Fruit fly (Drosophila melanogaster): Measurements from ENCODE around the gene CG15005.

CG15005 gene

dm6 chr3L:4242428-4242827 is 38.3 kb upstream of the CG15005 start, which contains the start of gene pav (continued):
- TF ChIP-seq Ssrp (tag; optimal IDR thresholded peaks at IDR 0.05): no peak
- no peak for TF ChIP-seq CG16863 (GFP tag; optimal IDR thresholded peaks at IDR 0.05)
- TF ChIP-seq CG15269 (tag; optimal IDR thresholded peaks at IDR 0.05): no peak
- TF ChIP-seq CG9215 (GFP tag; IDR thresholded peaks at IDR 0.05): no peak
- TF ChIP-seq jumu (GFP tag; optimal IDR thresholded peaks at IDR 0.05): no peak
- TF ChIP-seq CG9727 (GFP tag; optimal IDR thresholded peaks at IDR 0.05): peak; percentile 10
- TF ChIP-seq insv (GFP tag; optimal IDR thresholded peaks at IDR 0.05): no peak
- TF ChIP-seq CG30020 (tag; optimal IDR thresholded peaks at IDR 0.05): no peak
- TF ChIP-seq CG17612 (GFP tag; IDR thresholded peaks at IDR 0.05): no peak
- TF ChIP-seq crol (GFP tag; IDR thresholded peaks at IDR 0.05): no peak
- no peak for TF ChIP-seq CG2678 (tag; optimal IDR thresholded peaks at IDR 0.05)
- no peak for TF ChIP-seq zen2 (GFP tag; IDR thresholded peaks at IDR 0.05; ENCODE audit: partially characterized antibody)
- TF ChIP-seq tio (GFP tag; optimal IDR thresholded peaks at IDR 0.05): no peak
- no peak for TF ChIP-seq CG3838 (GFP tag; optimal IDR thresholded peaks at IDR 0.05)
- no peak; the same call in 1 of the 2 replicates for TF ChIP-seq CG13287 (GFP tag; IDR thresholded peaks at IDR 0.05; ENCODE audit: partially characterized antibody)
- no peak for TF ChIP-seq gce (GFP tag; IDR thresholded peaks at IDR 0.05)
- TF ChIP-seq CG32772 (GFP tag; IDR thresholded peaks at IDR 0.05): 0 out of 2 replicates have a peak, but pooled peaks have one; percentile 27
- TF ChIP-seq gfzf (GFP tag; optimal IDR thresholded peaks at IDR 0.05): peak; percentile 83
- TF ChIP-seq trh (GFP tag; optimal IDR thresholded peaks at IDR 0.05): no peak
- TF ChIP-seq CG10321 (GFP tag; IDR thresholded peaks at IDR 0.05): no peak
- TF ChIP-seq scrt (GFP tag; optimal IDR thresholded peaks at IDR 0.05): no peak
- no peak for TF ChIP-seq B-H2 (GFP tag; optimal IDR thresholded peaks at IDR 0.05)
- no peak for TF ChIP-seq sc (optimal IDR thresholded peaks at IDR 0.05)
- TF ChIP-seq sc (GFP tag; optimal IDR thresholded peaks at IDR 0.05): no peak
- TF ChIP-seq sna (GFP tag; IDR thresholded peaks at IDR 0.05; ENCODE audit: partially characterized antibody): no peak
- peak; percentile 53 for TF ChIP-seq CG9932 (GFP tag; IDR thresholded peaks at IDR 0.05)
- no peak for TF ChIP-seq cad (GFP tag; optimal IDR thresholded peaks at IDR 0.05)
- TF ChIP-seq CG11247 (GFP tag; IDR thresholded peaks at IDR 0.05): no peak
- TF ChIP-seq Atf6 (GFP tag; IDR thresholded peaks at IDR 0.05): peak; percentile 26; the same call in 1 of the 2 replicates
- no peak for TF ChIP-seq Oli (tag; optimal IDR thresholded peaks at IDR 0.05)
- no peak for TF ChIP-seq salm (tag; optimal IDR thresholded peaks at IDR 0.05)
- TF ChIP-seq Sry-δ (GFP tag; optimal IDR thresholded peaks at IDR 0.05): no peak
- no peak for TF ChIP-seq CG10209 (GFP tag; optimal IDR thresholded peaks at IDR 0.05)
- TF ChIP-seq Gsc (GFP tag; IDR thresholded peaks at IDR 0.05): no peak
- 0 out of 2 replicates have a peak, but pooled peaks have one; percentile 11 for TF ChIP-seq CG11085 (GFP tag; IDR thresholded peaks at IDR 0.05)
- TF ChIP-seq disco-r (GFP tag; optimal IDR thresholded peaks at IDR 0.05): no peak
- no peak for TF ChIP-seq aop (GFP tag; IDR thresholded peaks at IDR 0.05)
- TF ChIP-seq CG5180 (GFP tag; optimal IDR thresholded peaks at IDR 0.05): no peak
- peak; percentile 19 for TF ChIP-seq CG12155 (GFP tag; optimal IDR thresholded peaks at IDR 0.05)
- no peak for TF ChIP-seq GATAe (GFP tag; conservative IDR thresholded peaks at IDR 0.05)
- TF ChIP-seq CG34422 (GFP tag; IDR thresholded peaks at IDR 0.05): 0 out of 3 replicates have a peak, but pooled peaks have one; percentile 29
- TF ChIP-seq CG11456 (GFP tag; IDR thresholded peaks at IDR 0.05): 0 out of 3 replicates have a peak, but pooled peaks have one; percentile 31
- no peak for TF ChIP-seq fd3F (GFP tag; optimal IDR thresholded peaks at IDR 0.05)
- TF ChIP-seq Fer2 (tag; optimal IDR thresholded peaks at IDR 0.05): no peak
- TF ChIP-seq Spps (tag; optimal IDR thresholded peaks at IDR 0.05): no peak
- TF ChIP-seq ato (GFP tag; IDR thresholded peaks at IDR 0.05; ENCODE audit: partially characterized antibody): no peak
- no peak for TF ChIP-seq z (GFP tag; IDR thresholded peaks at IDR 0.05)
- no peak for TF ChIP-seq CG17912 (GFP tag; optimal IDR thresholded peaks at IDR 0.05)
- TF ChIP-seq CG31441 (GFP tag; IDR thresholded peaks at IDR 0.05): no peak; the same call in 1 of the 2 replicates
- no peak for TF ChIP-seq CG31224 (GFP tag; IDR thresholded peaks at IDR 0.05)
- TF ChIP-seq sens-2 (GFP tag; IDR thresholded peaks at IDR 0.05): no peak
- TF ChIP-seq zen (tag; optimal IDR thresholded peaks at IDR 0.05): peak; percentile 48
